Fruit fly (Drosophila melanogaster) whole organism, embryonic: Measurements from ENCODE around the gene Acp29AB.

ENCODE experiments used
- Adf1 ChIP-seq: fragments of 200-800 bp; sonication (Bioruptor generic); IDR thresholded peaks from 2 replicates; pipeline ENCODE4 v1.3.6; 2022; ENCODE audit warnings: missing biosample characterization, missing genetic modification characterization
- B-H2 ChIP-seq: fragments of 200-800 bp; sonication (Bioruptor generic); optimal IDR thresholded peaks from 2 replicates; lab custom pipeline; 2018; ENCODE audit warnings: missing biosample characterization, mild to moderate bottlenecking, missing genetic modification characterization
- BtbVII ChIP-seq: fragments of 200-800 bp; sonication (Bioruptor generic); optimal IDR thresholded peaks from 3 replicates; lab custom pipeline; 2017; ENCODE audit warnings: missing biosample characterization, mild to moderate bottlenecking, missing genetic modification characterization
- CG10209 ChIP-seq: fragments of 200-800 bp; sonication (Bioruptor generic); optimal IDR thresholded peaks from 3 replicates; lab custom pipeline; 2017; ENCODE audit warnings: missing biosample characterization, mild to moderate bottlenecking, missing genetic modification characterization, missing genetic modification reagents
- CG10321 ChIP-seq: fragments of 200-800 bp; sonication (Bioruptor generic); IDR thresholded peaks from 2 replicates; pipeline ENCODE4 v1.3.6; 2022; ENCODE audit warnings: missing biosample characterization, missing genetic modification characterization
- CG12744 ChIP-seq: fragments of 200-800 bp; sonication (Bioruptor generic); optimal IDR thresholded peaks from 2 replicates; lab custom pipeline; 2016; ENCODE audit warnings: missing biosample characterization, missing genetic modification characterization
- CG15269 ChIP-seq: fragments of 200-800 bp; sonication (Bioruptor generic); optimal IDR thresholded peaks from 2 replicates; lab custom pipeline; 2018; ENCODE audit warnings: missing biosample characterization, mild to moderate bottlenecking, missing genetic modification characterization, moderate library complexity
- CG1603 ChIP-seq: fragments of 200-800 bp; sonication (Bioruptor generic); optimal IDR thresholded peaks from 2 replicates; lab custom pipeline; 2019; ENCODE audit warnings: missing biosample characterization, mild to moderate bottlenecking, missing genetic modification characterization, moderate library complexity
- CG1832 ChIP-seq: fragments of 200-800 bp; sonication (Bioruptor generic); optimal IDR thresholded peaks from 2 replicates; lab custom pipeline; 2017; ENCODE audit warnings: missing biosample characterization, mild to moderate bottlenecking, missing genetic modification characterization, inconsistent platforms
- CG2120 ChIP-seq: fragments of 200-800 bp; sonication (Bioruptor generic); optimal IDR thresholded peaks from 3 replicates; lab custom pipeline; 2016; ENCODE audit warnings: missing biosample characterization, missing genetic modification characterization
- CG3163 ChIP-seq: fragments of 200-800 bp; sonication (Bioruptor generic); optimal IDR thresholded peaks from 3 replicates; lab custom pipeline; 2016; ENCODE audit warnings: missing biosample characterization, missing genetic modification characterization
- CG34376 ChIP-seq: fragments of 200-800 bp; sonication (Bioruptor generic); optimal IDR thresholded peaks from 2 replicates; lab custom pipeline; 2018; ENCODE audit warnings: missing biosample characterization, mild to moderate bottlenecking, missing genetic modification characterization
- CG4360 ChIP-seq: fragments of 200-800 bp; sonication (Bioruptor generic); IDR thresholded peaks from 2 replicates; pipeline ENCODE4 v1.3.6; 2022; ENCODE audit warnings: missing biosample characterization, missing genetic modification characterization
- CG5180 ChIP-seq: fragments of 200-800 bp; sonication (Bioruptor generic); optimal IDR thresholded peaks from 3 replicates; lab custom pipeline; 2017; ENCODE audit warnings: missing biosample characterization, missing genetic modification characterization, mild to moderate bottlenecking, moderate library complexity, missing genetic modification reagents
- CG6854 ChIP-seq: fragments of 200-800 bp; sonication (Bioruptor generic); optimal IDR thresholded peaks from 3 replicates; lab custom pipeline; 2017; ENCODE audit warnings: missing biosample characterization, mild to moderate bottlenecking, missing genetic modification characterization
- CG7372 ChIP-seq: fragments of 200-800 bp; sonication (Bioruptor generic); IDR thresholded peaks from 2 replicates; pipeline ENCODE4 v1.3.6; 2022; ENCODE audit warnings: missing biosample characterization, missing genetic modification characterization
- CG7745 ChIP-seq: fragments of 200-800 bp; sonication (Bioruptor generic); optimal IDR thresholded peaks from 2 replicates; lab custom pipeline; 2018; ENCODE audit warnings: missing biosample characterization, mild to moderate bottlenecking, missing genetic modification characterization, moderate library complexity
- D ChIP-seq, 2 experiments: fragments of 200-800 bp in 1 of 2; fragments of >200 bp in 1 of 2; sonication (Bioruptor generic) in 1 of 2; optimal IDR thresholded peaks; 2 replicates in 1 of 2; 3 replicates in 1 of 2; lab custom pipeline; 2017; ENCODE audit warnings: mild to moderate bottlenecking in 1 of 2, missing biosample characterization in 1 of 2, missing genetic modification characterization in 1 of 2, missing genetic modification reagents in 1 of 2
- D19B ChIP-seq: fragments of 200-800 bp; sonication (Bioruptor generic); optimal IDR thresholded peaks from 2 replicates; lab custom pipeline; 2017; ENCODE audit warnings: missing biosample characterization, mild to moderate bottlenecking, missing genetic modification characterization
- Deaf1 ChIP-seq: fragments of 200-800 bp; optimal IDR thresholded peaks from 3 replicates; lab custom pipeline; 2019; ENCODE audit warnings: missing biosample characterization, mild to moderate bottlenecking, missing genetic modification characterization, moderate library complexity
- Eip74EF ChIP-seq, 2 experiments: fragments of 200-800 bp in 1 of 2; fragments of >200 bp in 1 of 2; sonication (Bioruptor generic) in 1 of 2; optimal IDR thresholded peaks; 2 replicates each; lab custom pipeline; 2017 to 2019; ENCODE audit warnings: missing biosample characterization in 2 of 2, missing genetic modification characterization in 2 of 2, mild to moderate bottlenecking in 1 of 2, moderate library complexity in 1 of 2
- Hey ChIP-seq: fragments of 200-800 bp; sonication (Bioruptor generic); optimal IDR thresholded peaks from 3 replicates; lab custom pipeline; 2018; ENCODE audit warnings: missing biosample characterization, mild to moderate bottlenecking, missing genetic modification characterization
- HmgZ ChIP-seq: fragments of 200-800 bp; sonication (Bioruptor generic); optimal IDR thresholded peaks from 2 replicates; lab custom pipeline; 2018; ENCODE audit warnings: missing biosample characterization, mild to moderate bottlenecking, missing genetic modification characterization
- Hr78 ChIP-seq, 2 experiments: fragments of 200-800 bp in 1 of 2; fragments of >200 bp in 1 of 2; sonication (Bioruptor generic) in 1 of 2; optimal IDR thresholded peaks; 2 replicates each; lab custom pipeline; 2017 to 2019; ENCODE audit warnings: missing biosample characterization in 2 of 2, missing genetic modification characterization in 2 of 2, mild to moderate bottlenecking in 1 of 2, moderate library complexity in 1 of 2
- Med ChIP-seq: fragments of 200-800 bp; sonication (Bioruptor generic); peaks from one replicate; lab custom pipeline; 2016; ENCODE audit warnings: missing biosample characterization, missing genetic modification characterization, mild to moderate bottlenecking, inconsistent platforms, moderate library complexity
- Neu2 ChIP-seq: fragments of 200-800 bp; sonication (Bioruptor generic); optimal IDR thresholded peaks from 3 replicates; lab custom pipeline; 2016; ENCODE audit warnings: missing biosample characterization, missing genetic modification characterization, borderline replicate concordance
- TFAM ChIP-seq: fragments of 200-800 bp; sonication (Bioruptor generic); optimal IDR thresholded peaks from 2 replicates; lab custom pipeline; 2017; ENCODE audit warnings: missing biosample characterization, missing genetic modification characterization, inconsistent platforms
- Trl ChIP-seq, 3 experiments: fragments of >200 bp in 2 of 3; fragments of 200-800 bp in 1 of 3; sonication (Bioruptor generic) in 1 of 3; optimal IDR thresholded peaks; 2 replicates in 1 of 3; 3 replicates in 2 of 3; lab custom pipeline; 2016 to 2017; ENCODE audit warnings: missing biosample characterization in 1 of 3, missing genetic modification characterization in 1 of 3
- ara ChIP-seq: fragments of 200-800 bp; sonication (Bioruptor generic); IDR thresholded peaks from 2 replicates; pipeline ENCODE4 v1.3.6; 2022; ENCODE audit warnings: missing biosample characterization, missing genetic modification characterization
- chinmo ChIP-seq: fragments of 200-800 bp; sonication (Bioruptor generic); IDR thresholded peaks from 4 replicates; pipeline ENCODE4 v1.3.6; 2022; ENCODE audit warnings: missing biosample characterization, missing genetic modification characterization; ENCODE audit not compliant: partially characterized antibody
- exex ChIP-seq: fragments of 200-800 bp; sonication (Bioruptor generic); optimal IDR thresholded peaks from 4 replicates; lab custom pipeline; 2018; ENCODE audit warnings: missing biosample characterization, mild to moderate bottlenecking, missing genetic modification characterization, moderate library complexity
- grn ChIP-seq: fragments of 200-800 bp; sonication (Bioruptor generic); optimal IDR thresholded peaks from 3 replicates; lab custom pipeline; 2017; ENCODE audit warnings: missing biosample characterization, missing genetic modification characterization
- ham ChIP-seq: fragments of 200-800 bp; sonication (Bioruptor generic); IDR thresholded peaks from 2 replicates; pipeline ENCODE4 v1.3.6; 2022; ENCODE audit warnings: missing biosample characterization, missing genetic modification characterization
- ind ChIP-seq: fragments of 200-800 bp; sonication (Bioruptor generic); optimal IDR thresholded peaks from 3 replicates; lab custom pipeline; 2016; ENCODE audit warnings: missing biosample characterization, missing genetic modification characterization
- lab ChIP-seq: fragments of 200-800 bp; sonication (Bioruptor generic); optimal IDR thresholded peaks from 3 replicates; lab custom pipeline; 2017; ENCODE audit warnings: missing biosample characterization, missing genetic modification characterization, mild to moderate bottlenecking, moderate library complexity, missing genetic modification reagents
- sd ChIP-seq: fragments of 200-800 bp; sonication (Bioruptor generic); optimal IDR thresholded peaks from 3 replicates; lab custom pipeline; 2018; ENCODE audit warnings: missing biosample characterization, mild to moderate bottlenecking, missing genetic modification characterization, moderate library complexity
- sens ChIP-seq: fragments of 200-800 bp; sonication (Bioruptor generic); peaks from one replicate; lab custom pipeline; 2016; ENCODE audit warnings: missing biosample characterization, missing genetic modification characterization
- stc ChIP-seq: fragments of 200-800 bp; sonication (Bioruptor generic); IDR thresholded peaks from 2 replicates; pipeline ENCODE4 v1.3.6; 2022; ENCODE audit warnings: missing biosample characterization, missing genetic modification characterization
- sug ChIP-seq: fragments of 200-800 bp; optimal IDR thresholded peaks from 2 replicates; lab custom pipeline; 2019; ENCODE audit warnings: missing biosample characterization, mild to moderate bottlenecking, missing genetic modification characterization, moderate library complexity
- tx ChIP-seq: fragments of 200-800 bp; sonication (Bioruptor generic); optimal IDR thresholded peaks from 2 replicates; lab custom pipeline; 2016; ENCODE audit warnings: missing biosample characterization, missing genetic modification characterization
- vvl ChIP-seq: fragments of 200-800 bp; sonication (Bioruptor generic); IDR thresholded peaks from 2 replicates; pipeline ENCODE4 v1.3.6; 2022; ENCODE audit warnings: missing biosample characterization, missing genetic modification characterization

The Acp29AB gene

dm6 chr2L:8350560-8351171 lies 42.4 kb downstream of the Acp29AB start (continued):
- TF ChIP-seq Neu2 (GFP tag; lab: Kevin White, UChicago) (no peak), Eip74EF (GFP tag; optimal IDR thresholded peaks at IDR 0.05; lab: Kevin White, UChicago) (peak in 1 of 2 experiments; percentile 23), CG7372 (GFP tag; lab: Robert Waterston, UW) (peak; percentile 68), D19B (GFP tag; lab: Kevin White, UChicago) (no peak), CG34376 (GFP tag; lab: Kevin White, UChicago) (peak; percentile 57), CG15269 (peak; percentile 63), CG12744 (GFP tag; lab: Kevin White, UChicago) (peak; percentile 52), CG1603 (tag; lab: Kevin White, UChicago) (no peak), sens (peak; percentile 55)

- TF ChIP-seq tx (no peak), CG10209 (GFP tag; lab: Kevin White, UChicago) (no peak), sd (tag; lab: Kevin White, UChicago) (peak; percentile 20), CG6854 (GFP tag; lab: Kevin White, UChicago) (no peak), CG1832 (GFP tag; lab: Kevin White, UChicago) (peak; percentile 65), ham (no peak), CG3163 (peak; percentile 94), TFAM (GFP tag; lab: Kevin White, UChicago) (no peak), stc (peak; percentile 30; the same call in 1 of the 2 replicates), exex (tag; lab: Kevin White, UChicago) (peak; percentile 48), Med (GFP tag; lab: Kevin White, UChicago) (peak; percentile 58), Adf1 (peak; percentile 82), CG10321 (GFP tag; lab: Robert Waterston, UW) (peak; percentile 46; the same call in 1 of the 2 replicates), D (optimal IDR thresholded peaks at IDR 0.05; lab: Kevin White, UChicago) (no peak), D (GFP tag; optimal IDR thresholded peaks at IDR 0.05; lab: Kevin White, UChicago) (no peak), vvl (GFP tag; lab: Robert Waterston, UW) (0 out of 2 replicates have a peak, but pooled peaks have one; percentile 26), CG7745 (peak; percentile 44), Trl (optimal IDR thresholded peaks at IDR 0.05; lab: Kevin White, UChicago) (peak; percentile 60 to 65), Trl (GFP tag; optimal IDR thresholded peaks at IDR 0.05; lab: Kevin White, UChicago) (no peak)
Measured at dm6 chr2L:8346260-8346659, 46.8 kb downstream of the Acp29AB start, which contains the start of gene CG7778. TSS of gene CG7778 (plus strand) at chr2L:8346620.

dm6 chr2L:8344536-8344935 lies 48.5 kb downstream of the Acp29AB start:
- peak; percentile 51 for TF ChIP-seq sug
- no peak for TF ChIP-seq CG4360 (GFP tag; lab: Robert Waterston, UW)
- peak; percentile 2 for TF ChIP-seq BtbVII (GFP tag; lab: Kevin White, UChicago)
- TF ChIP-seq Deaf1 (tag; lab: Kevin White, UChicago) = peak; percentile 16
- TF ChIP-seq lab = peak; percentile 39
- TF ChIP-seq CG34376 (GFP tag; lab: Kevin White, UChicago) = peak; percentile 78
- peak; percentile 74 for TF ChIP-seq CG5180
- peak; percentile 27 for TF ChIP-seq HmgZ (tag; lab: Kevin White, UChicago)
- TF ChIP-seq Hey (tag; lab: Kevin White, UChicago) = peak; percentile 14
- 0 out of 4 replicates have a peak, but pooled peaks have one; percentile 37 for TF ChIP-seq chinmo (GFP tag; lab: Robert Waterston, UW)
- peak; percentile 48 for TF ChIP-seq D19B (GFP tag; lab: Kevin White, UChicago)
- TF ChIP-seq B-H2 = peak; percentile 18
- TF ChIP-seq CG2120 = no peak
- no peak for TF ChIP-seq ara (GFP tag; lab: Robert Waterston, UW)
- peak; percentile 96 for TF ChIP-seq exex (tag; lab: Kevin White, UChicago)
- peak; percentile 83 for TF ChIP-seq grn (GFP tag; lab: Kevin White, UChicago)
- TF ChIP-seq ind (GFP tag; lab: Kevin White, UChicago) = no peak
- peak in 1 of 2 experiments; percentile 68 for TF ChIP-seq Hr78 (GFP tag; optimal IDR thresholded peaks at IDR 0.05; lab: Kevin White, UChicago)
